Worm (Caenorhabditis elegans): ENCODE data around the gene C08B6.5.

The C08B6.5 gene

ce11 chrV:10159972-10160371 lies 42.4 kb downstream of the C08B6.5 start:
- TF ChIP-seq unc-130 (tag; optimal IDR thresholded peaks at IDR 0.05), result no peak
- TF ChIP-seq Y116A8C.19 (tag; optimal IDR thresholded peaks at IDR 0.05; ENCODE audit: borderline replicate concordance), result no peak
- TF ChIP-seq C16A3.4 (tag; optimal IDR thresholded peaks at IDR 0.05), result no peak
- peak; percentile 65 for TF ChIP-seq elt-2 (tag; optimal IDR thresholded peaks at IDR 0.05)
- no peak for TF ChIP-seq unc-62 (GFP tag; optimal IDR thresholded peaks at IDR 0.05)
- no peak for TF ChIP-seq egl-27 (tag; optimal IDR thresholded peaks at IDR 0.05)
- TF ChIP-seq ztf-11 (tag; optimal IDR thresholded peaks at IDR 0.05), result no peak
- no peak for TF ChIP-seq lir-3 (tag; optimal IDR thresholded peaks at IDR 0.05; ENCODE audit: poor library complexity)

- no peak for TF ChIP-seq ceh-88 (GFP tag; IDR thresholded peaks at IDR 0.05)
- TF ChIP-seq elt-2 (tag; optimal IDR thresholded peaks at IDR 0.05), result peak; percentile 59
- peak in 1 of 2 experiments; percentile 12 for TF ChIP-seq lin-35 (GFP tag; optimal IDR thresholded peaks at IDR 0.05)
Observed at ce11 chrV:10160954-10161353, 43.4 kb downstream of the C08B6.5 start, which contains the start of gene C51E3.10. Gene C51E3.10, minus strand, starts transcription at chrV:10161134.

- no peak for TF ChIP-seq nhr-19 (GFP tag; conservative IDR thresholded peaks at IDR 0.05)
- TF ChIP-seq unc-62 (GFP tag; optimal IDR thresholded peaks at IDR 0.05), result no peak
- TF ChIP-seq snpc-4 (tag; optimal IDR thresholded peaks at IDR 0.05), result no peak
- TF ChIP-seq aly-2 (tag; optimal IDR thresholded peaks at IDR 0.05), result no peak
- no peak for TF ChIP-seq isw-1 (GFP tag; IDR thresholded peaks at IDR 0.05)
- no peak for TF ChIP-seq jun-1 (tag; optimal IDR thresholded peaks at IDR 0.05)
- TF ChIP-seq nhr-90 (tag; optimal IDR thresholded peaks at IDR 0.05; ENCODE audit: poor library complexity), result no peak
- no peak for TF ChIP-seq mab-9 (GFP tag; IDR thresholded peaks at IDR 0.05)
- TF ChIP-seq unc-98 (GFP tag; IDR thresholded peaks at IDR 0.05), result no peak
- no peak for TF ChIP-seq nhr-84 (tag; optimal IDR thresholded peaks at IDR 0.05)
- no peak for TF ChIP-seq ama-1 (optimal IDR thresholded peaks at IDR 0.05)
- no peak for TF ChIP-seq pqm-1 (tag; optimal IDR thresholded peaks at IDR 0.05)
Observed at ce11 chrV:10166368-10166767, 48.8 kb downstream of the C08B6.5 start, which contains the start of gene C51E3.6. Gene C51E3.6, minus strand, starts transcription at chrV:10166468.

ce11 chrV:10168870-10169269 lies 51.3 kb downstream of the C08B6.5 start:
- TF ChIP-seq tlp-1 (tag; optimal IDR thresholded peaks at IDR 0.05) (no peak), mef-2 (tag; optimal IDR thresholded peaks at IDR 0.05) (no peak), sox-4 (tag; optimal IDR thresholded peaks at IDR 0.05) (no peak), unc-86 (tag; optimal IDR thresholded peaks at IDR 0.05) (no peak), Y116A8C.19 (tag; optimal IDR thresholded peaks at IDR 0.05; ENCODE audit: borderline replicate concordance) (no peak), pqm-1 (tag; optimal IDR thresholded peaks at IDR 0.05) (no peak), ceh-63 (GFP tag; optimal IDR thresholded peaks at IDR 0.05) (no peak), efl-3 (GFP tag; optimal IDR thresholded peaks at IDR 0.05) (no peak), mep-1 (tag; optimal IDR thresholded peaks at IDR 0.05) (no peak), sup-37 (GFP tag; optimal IDR thresholded peaks at IDR 0.05) (no peak), zip-4 (GFP tag; optimal IDR thresholded peaks at IDR 0.05) (no peak), alr-1 (tag; optimal IDR thresholded peaks at IDR 0.05; ENCODE audit: borderline replicate concordance) (no peak), snpc-4 (tag; optimal IDR thresholded peaks at IDR 0.05) (no peak), fkh-10 (GFP tag; optimal IDR thresholded peaks at IDR 0.05) (no peak), lir-3 (tag; optimal IDR thresholded peaks at IDR 0.05; ENCODE audit: poor library complexity) (no peak), lin-15B (tag; optimal IDR thresholded peaks at IDR 0.05) (no peak), elt-3 (tag; optimal IDR thresholded peaks at IDR 0.05) (no peak), nhr-71 (tag; optimal IDR thresholded peaks at IDR 0.05) (peak; percentile 13), C34B4.2 (tag; optimal IDR thresholded peaks at IDR 0.05) (no peak), skn-1 (tag; optimal IDR thresholded peaks at IDR 0.05) (no peak), lsy-2 (tag; optimal IDR thresholded peaks at IDR 0.05) (peak in 1 of 2 experiments; percentile 16), nhr-90 (tag; optimal IDR thresholded peaks at IDR 0.05; ENCODE audit: poor library complexity) (no peak), ama-1 (optimal IDR thresholded peaks at IDR 0.05) (no peak), nhr-47 (tag; optimal IDR thresholded peaks at IDR 0.05) (peak; percentile 41), aly-2 (tag; optimal IDR thresholded peaks at IDR 0.05) (peak; percentile 34), ceh-90 (tag; optimal IDR thresholded peaks at IDR 0.05) (no peak), vab-15 (tag; optimal IDR thresholded peaks at IDR 0.05) (no peak), unc-30 (tag; optimal IDR thresholded peaks at IDR 0.05) (no peak), sptf-1 (tag; optimal IDR thresholded peaks at IDR 0.05) (no peak), zag-1 (tag; optimal IDR thresholded peaks at IDR 0.05) (no peak), nhr-76 (tag; optimal IDR thresholded peaks at IDR 0.05) (no peak), nhr-12 (tag; optimal IDR thresholded peaks at IDR 0.05) (no peak), ets-5 (GFP tag; IDR thresholded peaks at IDR 0.05) (no peak)
